Worm (Caenorhabditis elegans) whole organism, late embryonic: ENCODE data around the gene qui-1.

ENCODE experiments used
- C08G9.2 ChIP-seq: sonication (generic microtip); optimal IDR thresholded peaks from 2 replicates; lab custom pipeline; 2016; ENCODE audit warnings: mild to moderate bottlenecking, missing genetic modification characterization, moderate library complexity, missing compliant biosample characterization
- K09A11.1 ChIP-seq: sonication (generic microtip); optimal IDR thresholded peaks from 2 replicates; lab custom pipeline; 2017; ENCODE audit warnings: antibody characterized with exemption, mild to moderate bottlenecking, missing genetic modification characterization, missing compliant biosample characterization; ENCODE audit not compliant: insufficient read depth
- ahr-1 ChIP-seq: sonication (generic microtip); optimal IDR thresholded peaks from 2 replicates; lab custom pipeline; 2016; ENCODE audit warnings: missing genetic modification characterization, missing compliant biosample characterization
- ama-1 ChIP-seq: fragments of 150-350 bp; optimal IDR thresholded peaks from 2 replicates; lab custom pipeline; 2014
- ceh-19 ChIP-seq: fragments of 200-800 bp; sonication (Bioruptor generic); optimal IDR thresholded peaks from 2 replicates; lab custom pipeline; 2018; ENCODE audit warnings: mild to moderate bottlenecking, missing genetic modification characterization, missing compliant biosample characterization
- ceh-2 ChIP-seq: sonication (generic microtip); optimal IDR thresholded peaks from 2 replicates; lab custom pipeline; 2016; ENCODE audit warnings: missing genotype, missing genetic modification characterization, missing compliant biosample characterization
- ceh-22 ChIP-seq: sonication (generic microtip); optimal IDR thresholded peaks from 2 replicates; lab custom pipeline; 2017; ENCODE audit warnings: missing biosample characterization, missing genetic modification characterization
- ceh-24 ChIP-seq: sonication (generic microtip); optimal IDR thresholded peaks from 2 replicates; lab custom pipeline; 2016; ENCODE audit warnings: mild to moderate bottlenecking, missing genetic modification characterization, missing compliant biosample characterization
- ceh-30 ChIP-seq: fragments of 150-350 bp; optimal IDR thresholded peaks from 2 replicates; lab custom pipeline; 2014; ENCODE audit warnings: missing biosample characterization, missing genetic modification characterization
- ceh-45 ChIP-seq: fragments of 200-800 bp; sonication (Bioruptor generic); IDR thresholded peaks from 2 replicates; pipeline ENCODE4 v1.3.6; 2022; ENCODE audit warnings: missing genetic modification reagents, missing genetic modification characterization, missing compliant biosample characterization
- ceh-6 ChIP-seq: fragments of 200-800 bp; sonication (Bioruptor generic); optimal IDR thresholded peaks from 2 replicates; lab custom pipeline; 2018; ENCODE audit warnings: mild to moderate bottlenecking, missing genetic modification characterization, missing compliant biosample characterization
- ceh-9 ChIP-seq: sonication (generic microtip); optimal IDR thresholded peaks from 2 replicates; lab custom pipeline; 2016; ENCODE audit warnings: mild to moderate bottlenecking, missing genetic modification characterization, inconsistent platforms, missing compliant biosample characterization
- dmd-4 ChIP-seq: sonication (generic microtip); optimal IDR thresholded peaks from 2 replicates; lab custom pipeline; 2016; ENCODE audit warnings: borderline replicate concordance, missing genetic modification characterization, missing compliant biosample characterization
- elt-2 ChIP-seq: sonication (generic microtip); optimal IDR thresholded peaks from 2 replicates; lab custom pipeline; 2016; ENCODE audit warnings: missing genetic modification reagents, missing genetic modification characterization, missing compliant biosample characterization
- elt-4 ChIP-seq: sonication (generic microtip); optimal IDR thresholded peaks from 2 replicates; lab custom pipeline; 2016; ENCODE audit warnings: missing genetic modification characterization, missing compliant biosample characterization
- eyg-1 ChIP-seq: sonication (generic microtip); optimal IDR thresholded peaks from 2 replicates; lab custom pipeline; 2016; ENCODE audit warnings: missing genotype, missing genetic modification characterization, missing compliant biosample characterization
- fkh-10 ChIP-seq: fragments of 150-350 bp; optimal IDR thresholded peaks from 2 replicates; lab custom pipeline; 2014; ENCODE audit warnings: missing biosample characterization, missing genetic modification reagents, missing genetic modification characterization
- hlh-13 ChIP-seq: fragments of 200-800 bp; sonication (Bioruptor generic); optimal IDR thresholded peaks from 2 replicates; lab custom pipeline; 2018; ENCODE audit warnings: mild to moderate bottlenecking, missing genetic modification characterization, missing compliant biosample characterization
- hlh-15 ChIP-seq: sonication (generic microtip); optimal IDR thresholded peaks from 2 replicates; lab custom pipeline; 2016; ENCODE audit warnings: missing genetic modification characterization, missing compliant biosample characterization
- hlh-30 ChIP-seq: sonication (generic microtip); optimal IDR thresholded peaks from 2 replicates; lab custom pipeline; 2017; ENCODE audit warnings: antibody characterized with exemption, missing genetic modification characterization, missing compliant biosample characterization; ENCODE audit not compliant: insufficient read depth
- madf-2 ChIP-seq: sonication (generic microtip); optimal IDR thresholded peaks from 2 replicates; lab custom pipeline; 2017; ENCODE audit warnings: missing genetic modification characterization, missing compliant biosample characterization
- mec-3 ChIP-seq: sonication (generic microtip); optimal IDR thresholded peaks from 2 replicates; lab custom pipeline; 2016; ENCODE audit warnings: borderline replicate concordance, missing genetic modification characterization, missing compliant biosample characterization
- nfya-1 ChIP-seq: sonication (generic microtip); optimal IDR thresholded peaks from 2 replicates; lab custom pipeline; 2017; ENCODE audit warnings: missing genetic modification characterization, mild to moderate bottlenecking, missing compliant biosample characterization, antibody characterized with exemption, moderate library complexity
- nhr-232 ChIP-seq: sonication (generic microtip); optimal IDR thresholded peaks from 2 replicates; lab custom pipeline; 2016; ENCODE audit warnings: missing genetic modification characterization, missing compliant biosample characterization
- pag-3 ChIP-seq: sonication (generic microtip); optimal IDR thresholded peaks from 2 replicates; lab custom pipeline; 2016; ENCODE audit warnings: missing compliant biosample characterization, missing genetic modification characterization, borderline replicate concordance
- pat-9 ChIP-seq: fragments of 200-800 bp; sonication (Bioruptor generic); optimal IDR thresholded peaks from 2 replicates; lab custom pipeline; 2018; ENCODE audit warnings: mild to moderate bottlenecking, missing genetic modification characterization, moderate library complexity, missing compliant biosample characterization
- pha-4 ChIP-seq: fragments of 150-350 bp; optimal IDR thresholded peaks from 2 replicates; lab custom pipeline; 2018; ENCODE audit warnings: missing biosample characterization, missing genetic modification reagents, missing genetic modification characterization
- pqm-1 ChIP-seq: sonication (generic microtip); optimal IDR thresholded peaks from 2 replicates; lab custom pipeline; 2016; ENCODE audit warnings: missing genetic modification characterization, missing compliant biosample characterization
- ref-2 ChIP-seq: sonication (generic microtip); optimal IDR thresholded peaks from 2 replicates; lab custom pipeline; 2016; ENCODE audit warnings: missing genetic modification characterization, missing compliant biosample characterization
- rnt-1 ChIP-seq: sonication (generic microtip); optimal IDR thresholded peaks from 2 replicates; lab custom pipeline; 2016; ENCODE audit warnings: missing genetic modification characterization, missing compliant biosample characterization
- sdc-2 ChIP-seq: sonication (generic microtip); optimal IDR thresholded peaks from 2 replicates; lab custom pipeline; 2016; ENCODE audit warnings: missing genotype, missing genetic modification characterization, missing compliant biosample characterization
- tbx-2 ChIP-seq: sonication (generic microtip); optimal IDR thresholded peaks from 2 replicates; lab custom pipeline; 2016; ENCODE audit warnings: missing genetic modification characterization, missing compliant biosample characterization
- unc-42 ChIP-seq: sonication (generic microtip); optimal IDR thresholded peaks from 2 replicates; lab custom pipeline; 2016; ENCODE audit warnings: missing genotype, missing genetic modification characterization, missing compliant biosample characterization
- unc-86 ChIP-seq: sonication (generic microtip); optimal IDR thresholded peaks from 2 replicates; lab custom pipeline; 2016; ENCODE audit warnings: missing genetic modification characterization, missing compliant biosample characterization
- zip-5 ChIP-seq: sonication (generic microtip); optimal IDR thresholded peaks from 2 replicates; lab custom pipeline; 2016; ENCODE audit warnings: missing genetic modification characterization, missing compliant biosample characterization

qui-1 gene

ce11 chrIV:13554350-13554749, 7.3 kb upstream of the qui-1 start:
- TF ChIP-seq unc-42 (tag; lab: Kevin White, UChicago) (peak; percentile 8), mec-3 (tag; lab: Kevin White, UChicago) (no peak), pat-9 (tag; lab: Kevin White, UChicago) (no peak)

ce11 chrIV:13555508-13555907, 6.2 kb upstream of the qui-1 start:
- TF ChIP-seq ceh-2 = no peak
- TF ChIP-seq unc-42 (tag; lab: Kevin White, UChicago) = peak; percentile 68

ce11 chrIV:13557393-13557792, 4.3 kb upstream of the qui-1 start:
- no peak for TF ChIP-seq ceh-45 (GFP tag; lab: Robert Waterston, UW)
- no peak for TF ChIP-seq nhr-232 (tag; lab: Kevin White, UChicago)
- no peak for TF ChIP-seq hlh-13 (GFP tag; lab: Kevin White, UChicago)
- TF ChIP-seq ceh-24 (tag; lab: Kevin White, UChicago) = no peak
- no peak for TF ChIP-seq ceh-6
- TF ChIP-seq C08G9.2 (tag; lab: Kevin White, UChicago) = no peak
- TF ChIP-seq ama-1 (lab: Kevin White, UChicago) = no peak
- TF ChIP-seq rnt-1 = no peak
- TF ChIP-seq fkh-10 (GFP tag; lab: Kevin White, UChicago) = no peak
- TF ChIP-seq zip-5 (tag; lab: Kevin White, UChicago) = no peak
- TF ChIP-seq ref-2 (tag; lab: Kevin White, UChicago) = no peak
- no peak for TF ChIP-seq tbx-2 (tag; lab: Kevin White, UChicago)
- TF ChIP-seq pqm-1 (tag; lab: Kevin White, UChicago) = no peak
- no peak for TF ChIP-seq elt-2 (tag; lab: Kevin White, UChicago)
- TF ChIP-seq ceh-22 = no peak
- TF ChIP-seq madf-2 (tag; lab: Kevin White, UChicago) = no peak
- no peak for TF ChIP-seq elt-4

- TF ChIP-seq unc-86 (tag; lab: Kevin White, UChicago) (no peak), pat-9 (tag; lab: Kevin White, UChicago) (no peak), ceh-19 (no peak), ceh-45 (GFP tag; lab: Robert Waterston, UW) (no peak), eyg-1 (tag; lab: Kevin White, UChicago) (no peak), tbx-2 (tag; lab: Kevin White, UChicago) (no peak), zip-5 (tag; lab: Kevin White, UChicago) (no peak), ceh-22 (no peak), pha-4 (tag; lab: Kevin White, UChicago) (no peak), K09A11.1 (tag; lab: Kevin White, UChicago) (no peak)
Measured at ce11 chrIV:13559020-13559419, 2.6 kb upstream of the qui-1 start.

ce11 chrIV:13564284-13564683, 2.6 kb downstream of the qui-1 start:
- peak; percentile 28 for TF ChIP-seq unc-42 (tag; lab: Kevin White, UChicago)
- TF ChIP-seq hlh-15 (tag; lab: Kevin White, UChicago) = no peak

- TF ChIP-seq nfya-1 (no peak), unc-86 (tag; lab: Kevin White, UChicago) (no peak), K09A11.1 (tag; lab: Kevin White, UChicago) (no peak), mec-3 (tag; lab: Kevin White, UChicago) (no peak), madf-2 (tag; lab: Kevin White, UChicago) (no peak), hlh-30 (no peak), ahr-1 (tag; lab: Kevin White, UChicago) (no peak), sdc-2 (tag; lab: Kevin White, UChicago) (no peak), ceh-6 (no peak), ceh-9 (no peak), ceh-30 (no peak), fkh-10 (GFP tag; lab: Kevin White, UChicago) (no peak), dmd-4 (tag; lab: Kevin White, UChicago) (no peak), pag-3 (tag; lab: Kevin White, UChicago) (no peak)
Measured at ce11 chrIV:13574733-13575132, 13.1 kb downstream of the qui-1 start, which contains the start of gene srd-10. TSS of gene srd-10 (plus strand) at chrIV:13575033.
